Worm (Caenorhabditis elegans) whole organism, early embryonic: Measurements from ENCODE around the gene idpp-11.

Source experiments
- B0310.2 ChIP-seq: sonication (generic microtip); optimal IDR thresholded peaks from 2 replicates; lab custom pipeline; 2016; ENCODE audit warnings: mild to moderate bottlenecking, missing genetic modification characterization, missing compliant biosample characterization
- F13C5.2 ChIP-seq: sonication (generic microtip); optimal IDR thresholded peaks from 2 replicates; lab custom pipeline; 2017; ENCODE audit warnings: mild to moderate bottlenecking, missing genetic modification characterization, inconsistent platforms, missing compliant biosample characterization
- aly-1 ChIP-seq: sonication (generic microtip); optimal IDR thresholded peaks from 2 replicates; lab custom pipeline; 2016; ENCODE audit warnings: missing genetic modification characterization, missing compliant biosample characterization
- ama-1 ChIP-seq: fragments of 150-350 bp; optimal IDR thresholded peaks from 2 replicates; lab custom pipeline; 2014
- ceh-13 ChIP-seq: fragments of 200-800 bp; sonication (Bioruptor generic); optimal IDR thresholded peaks from 2 replicates; lab custom pipeline; 2018; ENCODE audit warnings: mild to moderate bottlenecking, missing genetic modification characterization, missing compliant biosample characterization
- ceh-36 ChIP-seq: sonication (generic microtip); optimal IDR thresholded peaks from 2 replicates; lab custom pipeline; 2016; ENCODE audit warnings: missing genetic modification characterization, inconsistent platforms, missing compliant biosample characterization
- ets-7 ChIP-seq: sonication (generic microtip); optimal IDR thresholded peaks from 2 replicates; lab custom pipeline; 2016; ENCODE audit warnings: missing genotype, missing genetic modification characterization, missing compliant biosample characterization
- flt-1 ChIP-seq: fragments of 200-800 bp; sonication (Bioruptor generic); IDR thresholded peaks from 2 replicates; pipeline ENCODE4 v1.3.6; 2022; ENCODE audit warnings: missing genetic modification characterization, missing compliant biosample characterization
- hmbx-1 ChIP-seq: sonication (generic microtip); optimal IDR thresholded peaks from 2 replicates; lab custom pipeline; 2016; ENCODE audit warnings: mild to moderate bottlenecking, missing genetic modification characterization, missing compliant biosample characterization
- hmg-4 ChIP-seq: fragments of 200-800 bp; sonication (Bioruptor generic); optimal IDR thresholded peaks from 2 replicates; lab custom pipeline; 2018; ENCODE audit warnings: mild to moderate bottlenecking, missing genetic modification characterization, missing compliant biosample characterization
- hnd-1 ChIP-seq: sonication (generic microtip); optimal IDR thresholded peaks from 2 replicates; lab custom pipeline; 2016; ENCODE audit warnings: missing genetic modification characterization, missing compliant biosample characterization
- pes-1 ChIP-seq: fragments of 200-800 bp; sonication (Bioruptor generic); IDR thresholded peaks from 2 replicates; pipeline ENCODE4 v1.3.6; 2022; ENCODE audit warnings: missing genetic modification reagents, missing genetic modification characterization, missing compliant biosample characterization
- scrt-1 ChIP-seq: fragments of 200-800 bp; sonication (Bioruptor generic); IDR thresholded peaks from 2 replicates; pipeline ENCODE4 v1.3.6; 2022; ENCODE audit warnings: missing genetic modification characterization, missing compliant biosample characterization
- sea-1 ChIP-seq: fragments of 200-800 bp; sonication (Bioruptor generic); conservative IDR thresholded peaks from 2 replicates; pipeline ENCODE4 v1.3.6; 2022; ENCODE audit warnings: missing genetic modification characterization, missing compliant biosample characterization
- tbx-11 ChIP-seq: fragments of 200-800 bp; sonication (Bioruptor generic); IDR thresholded peaks from 2 replicates; pipeline ENCODE4 v1.3.6; 2022; ENCODE audit warnings: missing genetic modification characterization, missing compliant biosample characterization
- tbx-37 ChIP-seq: fragments of 200-800 bp; sonication (Bioruptor generic); conservative IDR thresholded peaks from 2 replicates; pipeline ENCODE4 v1.3.6; 2022; ENCODE audit warnings: missing genetic modification reagents, missing genetic modification characterization, missing compliant biosample characterization
- tra-4 ChIP-seq: sonication (generic microtip); optimal IDR thresholded peaks from 2 replicates; lab custom pipeline; 2017; ENCODE audit warnings: missing genetic modification characterization, missing compliant biosample characterization

The idpp-11 gene

ce11 chrX:7809352-7810196, 32.8 kb upstream of the idpp-11 start:
- TF ChIP-seq ets-7 (tag; lab: Kevin White, UChicago) (no peak), sea-1 (GFP tag; lab: Robert Waterston, UW) (0 out of 2 replicates have a peak, but pooled peaks have one; percentile 28), F13C5.2 (peak; percentile 70)

DNA sequence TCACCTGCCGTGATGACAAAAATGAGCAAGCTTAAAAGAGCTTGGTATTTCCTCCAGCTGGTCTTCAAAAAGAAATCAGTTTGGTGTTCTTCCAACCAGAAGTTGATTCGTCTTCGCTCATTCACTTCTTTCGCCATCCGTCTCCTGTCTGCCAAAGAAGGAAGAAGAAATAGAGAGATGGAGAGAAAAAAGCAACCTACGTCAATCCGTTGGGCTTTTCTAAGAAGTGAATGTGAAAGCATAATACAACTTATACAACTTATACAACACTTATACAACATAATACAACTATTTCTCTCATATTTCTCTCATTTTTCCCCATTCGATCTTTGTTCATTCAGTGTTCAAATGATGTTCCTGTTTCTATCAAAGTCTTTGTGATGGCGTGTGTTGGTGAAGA, 31.4 kb upstream of the idpp-11 start:
- no peak for TF ChIP-seq sea-1 (GFP tag; lab: Robert Waterston, UW)
- no peak for TF ChIP-seq tra-4
- TF ChIP-seq tbx-37 (GFP tag; lab: Robert Waterston, UW): no peak
- TF ChIP-seq B0310.2 (tag; lab: Kevin White, UChicago): no peak
- no peak for TF ChIP-seq hmg-4 (GFP tag; lab: Kevin White, UChicago)
- TF ChIP-seq scrt-1: no peak
- no peak for TF ChIP-seq hnd-1 (tag; lab: Kevin White, UChicago)
- TF ChIP-seq tbx-11 (GFP tag; lab: Robert Waterston, UW): no peak
- TF ChIP-seq ets-7 (tag; lab: Kevin White, UChicago): no peak
- no peak for TF ChIP-seq ceh-13 (GFP tag; lab: Kevin White, UChicago)
- no peak for TF ChIP-seq hmbx-1 (tag; lab: Kevin White, UChicago)
- no peak for TF ChIP-seq ama-1 (lab: Kevin White, UChicago)
- no peak for TF ChIP-seq pes-1
- TF ChIP-seq F13C5.2: no peak
- TF ChIP-seq ceh-36 (tag; lab: Kevin White, UChicago): no peak
- no peak for TF ChIP-seq aly-1
- no peak for TF ChIP-seq flt-1 (GFP tag; lab: Robert Waterston, UW)

DNA sequence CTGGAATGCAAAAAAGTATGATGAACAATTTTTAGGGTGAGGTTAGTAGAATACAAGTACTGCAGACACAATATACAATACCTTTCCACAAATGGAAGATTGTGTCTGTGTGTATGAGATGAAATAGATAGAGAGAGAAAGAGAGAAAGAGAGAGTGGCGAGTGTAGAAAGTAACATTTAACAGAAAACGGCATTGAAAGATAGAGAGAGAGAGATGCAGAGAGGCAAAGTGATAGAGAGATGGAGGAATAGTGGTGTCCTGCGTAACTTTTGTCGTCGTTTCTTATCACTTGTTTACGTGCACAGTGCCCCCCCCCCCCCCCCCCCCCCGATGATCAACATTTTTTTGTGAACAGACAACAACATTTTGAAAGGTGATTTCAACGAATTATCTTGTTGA, 27.6 kb upstream of the idpp-11 start:
- TF ChIP-seq ets-7 (tag; lab: Kevin White, UChicago) (no peak), sea-1 (GFP tag; lab: Robert Waterston, UW) (no peak), aly-1 (no peak), flt-1 (GFP tag; lab: Robert Waterston, UW) (no peak), pes-1 (no peak), B0310.2 (tag; lab: Kevin White, UChicago) (no peak), F13C5.2 (no peak), tra-4 (no peak), scrt-1 (no peak), hnd-1 (tag; lab: Kevin White, UChicago) (no peak), hmg-4 (GFP tag; lab: Kevin White, UChicago) (no peak), hmbx-1 (tag; lab: Kevin White, UChicago) (no peak), tbx-37 (GFP tag; lab: Robert Waterston, UW) (no peak), ama-1 (lab: Kevin White, UChicago) (no peak), ceh-13 (GFP tag; lab: Kevin White, UChicago) (no peak), tbx-11 (GFP tag; lab: Robert Waterston, UW) (no peak), ceh-36 (tag; lab: Kevin White, UChicago) (no peak)

- no peak for TF ChIP-seq ama-1 (lab: Kevin White, UChicago)
- no peak for TF ChIP-seq tra-4
- TF ChIP-seq scrt-1: no peak
- no peak for TF ChIP-seq hmg-4 (GFP tag; lab: Kevin White, UChicago)
- TF ChIP-seq B0310.2 (tag; lab: Kevin White, UChicago): no peak
Observed at ce11 chrX:7815230-7815629, 27.1 kb upstream of the idpp-11 start.

ce11 chrX:7816434-7816974, 25.8 kb upstream of the idpp-11 start, which contains the start of the genes sek-1 and R03G5.6:
sek-1 (plus strand) TSS chrX:7816734.
R03G5.6 (minus strand) TSS chrX:7816924.
- TF ChIP-seq ceh-36 (tag; lab: Kevin White, UChicago) (no peak), tra-4 (no peak), hnd-1 (tag; lab: Kevin White, UChicago) (no peak), flt-1 (GFP tag; lab: Robert Waterston, UW) (no peak), ceh-13 (GFP tag; lab: Kevin White, UChicago) (no peak), hmg-4 (GFP tag; lab: Kevin White, UChicago) (no peak), sea-1 (GFP tag; lab: Robert Waterston, UW) (no peak), aly-1 (no peak), ama-1 (lab: Kevin White, UChicago) (no peak), F13C5.2 (no peak)

ce11 chrX:7817555-7817954, 24.8 kb upstream of the idpp-11 start:
- TF ChIP-seq pes-1 (no peak), sea-1 (GFP tag; lab: Robert Waterston, UW) (no peak), B0310.2 (tag; lab: Kevin White, UChicago) (no peak)

- TF ChIP-seq aly-1 (peak; percentile 64), sea-1 (GFP tag; lab: Robert Waterston, UW) (0 out of 2 replicates have a peak, but pooled peaks have one; percentile 48), hmg-4 (GFP tag; lab: Kevin White, UChicago) (peak; percentile 87), hnd-1 (tag; lab: Kevin White, UChicago) (no peak), tra-4 (no peak), ceh-36 (tag; lab: Kevin White, UChicago) (peak; percentile 45), pes-1 (peak; percentile 46; the same call in 1 of the 2 replicates), F13C5.2 (peak; percentile 60)
Observed at ce11 chrX:7823108-7823704, 19.1 kb upstream of the idpp-11 start, which contains the start of gene eef-1A.2. eef-1A.2 (plus strand) TSS chrX:7823654.
